Worm (Caenorhabditis elegans) whole organism, L1 larva: ENCODE results near the gene nhr-203.

ENCODE experiments used
- C04F5.9 ChIP-seq: sonication (generic microtip); optimal IDR thresholded peaks from 2 replicates; lab custom pipeline; 2016; ENCODE audit warnings: missing genetic modification characterization, missing compliant biosample characterization
- ama-1 ChIP-seq: fragments of 150-350 bp; optimal IDR thresholded peaks from 2 replicates; lab custom pipeline; 2014
- blmp-1 ChIP-seq: fragments of 150-350 bp; optimal IDR thresholded peaks from 2 replicates; lab custom pipeline; 2014; ENCODE audit warnings: missing biosample characterization, missing genetic modification characterization
- efl-1 ChIP-seq, 4 experiments: fragments of 150-350 bp; optimal IDR thresholded peaks in 3 of 4; peaks in 1 of 4; 1 replicate in 1 of 4; 2 replicates in 3 of 4; lab custom pipeline; 2014; ENCODE audit warnings: missing biosample characterization in 2 of 4, missing genetic modification characterization in 2 of 4, missing genetic modification reagents in 2 of 4
- ets-5 ChIP-seq: fragments of 200-800 bp; sonication (Bioruptor generic); IDR thresholded peaks from 2 replicates; pipeline ENCODE4 v1.3.6; 2022; ENCODE audit warnings: missing genetic modification characterization, missing compliant biosample characterization
- fos-1 ChIP-seq: fragments of 150-350 bp; optimal IDR thresholded peaks from 2 replicates; lab custom pipeline; 2014; ENCODE audit warnings: missing biosample characterization, missing genetic modification characterization
- grh-1 ChIP-seq: fragments of 200-800 bp; sonication (Bioruptor generic); IDR thresholded peaks from 2 replicates; pipeline ENCODE4 v1.3.6; 2022; ENCODE audit warnings: missing genetic modification reagents, missing genetic modification characterization, missing compliant biosample characterization
- lsy-2 ChIP-seq, 2 experiments: fragments of 150-350 bp; optimal IDR thresholded peaks; 2 replicates each; lab custom pipeline; 2014; ENCODE audit warnings: missing biosample characterization in 2 of 2, missing genetic modification characterization in 2 of 2
- nhr-76 ChIP-seq: sonication (generic microtip); optimal IDR thresholded peaks from 2 replicates; lab custom pipeline; 2017; ENCODE audit warnings: missing biosample characterization, missing genetic modification characterization
- nhr-84 ChIP-seq: sonication (generic microtip); optimal IDR thresholded peaks from 2 replicates; lab custom pipeline; 2017; ENCODE audit warnings: missing biosample characterization, missing genetic modification characterization
- tbx-2 ChIP-seq: sonication (generic microtip); optimal IDR thresholded peaks from 2 replicates; lab custom pipeline; 2016; ENCODE audit warnings: missing genetic modification characterization, missing compliant biosample characterization
- unc-62 ChIP-seq: fragments of 150-350 bp; optimal IDR thresholded peaks from 2 replicates; lab custom pipeline; 2014; ENCODE audit warnings: missing biosample characterization, missing genetic modification reagents, missing genetic modification characterization
- zag-1 ChIP-seq: fragments of 150-350 bp; optimal IDR thresholded peaks from 2 replicates; lab custom pipeline; 2014; ENCODE audit warnings: missing biosample characterization, missing genetic modification characterization

DNA sequence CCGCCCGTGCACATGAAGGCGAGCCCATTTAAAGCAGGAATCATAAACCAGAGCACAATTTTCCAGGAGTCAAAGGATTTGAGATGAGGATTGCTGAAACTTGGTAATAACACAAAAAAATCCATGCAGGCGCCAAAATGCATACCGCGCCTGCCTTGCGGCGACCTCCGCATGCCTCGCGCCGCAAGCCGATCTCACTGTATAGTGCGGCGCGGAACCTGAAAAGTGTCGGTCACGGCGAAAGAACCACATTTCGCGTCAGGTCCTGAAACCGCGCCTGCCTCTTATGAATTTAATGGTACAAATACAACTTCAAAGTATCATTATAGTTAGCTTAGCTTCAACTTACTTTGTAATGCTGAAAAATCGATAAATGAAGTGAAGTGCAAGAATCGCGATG, 40.9 kb downstream of the nhr-203 start:
- TF ChIP-seq nhr-76 (tag; lab: Kevin White, UChicago) (no peak), ets-5 (GFP tag; lab: Robert Waterston, UW) (no peak), blmp-1 (tag; lab: Kevin White, UChicago) (no peak), C04F5.9 (tag; lab: Kevin White, UChicago) (no peak), zag-1 (tag; lab: Kevin White, UChicago) (no peak), fos-1 (tag; lab: Kevin White, UChicago) (no peak), unc-62 (GFP tag; lab: Kevin White, UChicago) (no peak), lsy-2 (tag; optimal IDR thresholded peaks at IDR 0.05; lab: Kevin White, UChicago) (no peak), grh-1 (GFP tag; lab: Robert Waterston, UW) (no peak), ama-1 (no peak), efl-1 (optimal IDR thresholded peaks at IDR 0.05; lab: Kevin White, UChicago) (no peak), efl-1 (GFP tag; optimal IDR thresholded peaks at IDR 0.05 in 1 of 2; lab: Kevin White, UChicago) (no peak), tbx-2 (tag; lab: Kevin White, UChicago) (no peak), nhr-84 (tag; lab: Kevin White, UChicago) (no peak)
